Worm (Caenorhabditis elegans): Measurements from ENCODE around the gene gfl-1.

The gfl-1 gene

ce11 chrIV:11479095-11479494 is 42.0 kb upstream of the gfl-1 start, which contains the start of gene catp-8 (continued):
- TF ChIP-seq sea-2 (GFP tag; IDR thresholded peaks at IDR 0.05) (no peak), K11D2.4 (GFP tag; IDR thresholded peaks at IDR 0.05) (no peak), F57C9.4 (tag; optimal IDR thresholded peaks at IDR 0.05) (no peak), rpc-1 (optimal IDR thresholded peaks at IDR 0.05) (no peak), rpc-1 (tag; optimal IDR thresholded peaks at IDR 0.05) (no peak), snpc-3.4 (tag; optimal IDR thresholded peaks at IDR 0.05) (peak; percentile 20), T07F8.4 (tag; optimal IDR thresholded peaks at IDR 0.05) (no peak), hrde-1 (tag; optimal IDR thresholded peaks at IDR 0.05; ENCODE audit: borderline replicate concordance) (no peak), aptf-2 (GFP tag; conservative IDR thresholded peaks at IDR 0.05) (no peak), sdz-38 (tag; optimal IDR thresholded peaks at IDR 0.05) (no peak), F23B12.7 (tag; optimal IDR thresholded peaks at IDR 0.05; ENCODE audit: insufficient read depth) (no peak), T26A5.8 (tag; optimal IDR thresholded peaks at IDR 0.05) (no peak), nhr-179 (tag; optimal IDR thresholded peaks at IDR 0.05) (no peak), Y95B8A.8 (GFP tag; IDR thresholded peaks at IDR 0.05) (no peak), F22D6.2 (tag; optimal IDR thresholded peaks at IDR 0.05) (no peak), snpc-1.3 (tag; optimal IDR thresholded peaks at IDR 0.05; ENCODE audit: insufficient read depth) (no peak), F10E7.11 (tag; optimal IDR thresholded peaks at IDR 0.05) (no peak), nfya-1 (tag; optimal IDR thresholded peaks at IDR 0.05; ENCODE audit: borderline replicate concordance, insufficient read depth) (no peak), mel-28 (tag; optimal IDR thresholded peaks at IDR 0.05; ENCODE audit: borderline replicate concordance) (no peak), sptf-2 (GFP tag; optimal IDR thresholded peaks at IDR 0.05) (no peak), chd-7 (tag; optimal IDR thresholded peaks at IDR 0.05) (no peak), lir-1 (GFP tag; conservative IDR thresholded peaks at IDR 0.05) (no peak), hlh-12 (tag; optimal IDR thresholded peaks at IDR 0.05) (no peak), xnd-1 (tag; optimal IDR thresholded peaks at IDR 0.05) (no peak), hmg-1.2 (GFP tag; IDR thresholded peaks at IDR 0.05) (no peak; the same call in 1 of the 2 replicates), ceh-58 (GFP tag; IDR thresholded peaks at IDR 0.05) (no peak), B0035.1 (tag; optimal IDR thresholded peaks at IDR 0.05) (no peak), F37B4.10 (GFP tag; IDR thresholded peaks at IDR 0.05) (no peak), lag-1 (GFP tag; IDR thresholded peaks at IDR 0.05) (no peak), rcor-1 (GFP tag; IDR thresholded peaks at IDR 0.05) (no peak), ZK185.1 (tag; optimal IDR thresholded peaks at IDR 0.05; ENCODE audit: poor library complexity, severe bottlenecking) (no peak), aptf-3 (GFP tag; IDR thresholded peaks at IDR 0.05) (no peak), ztf-3 (GFP tag; optimal IDR thresholded peaks at IDR 0.05) (no peak), let-526 (GFP tag; IDR thresholded peaks at IDR 0.05) (no peak), tbp1 (GFP tag; optimal IDR thresholded peaks at IDR 0.05) (peak; percentile 6), somi-1 (GFP tag; optimal IDR thresholded peaks at IDR 0.05) (no peak), him-1 (tag; optimal IDR thresholded peaks at IDR 0.05) (no peak), C06A6.2 (GFP tag; conservative IDR thresholded peaks at IDR 0.05) (no peak), attf-6 (GFP tag; IDR thresholded peaks at IDR 0.05) (peak; percentile 8; the same call in 1 of the 2 replicates), fkh-3 (tag; optimal IDR thresholded peaks at IDR 0.05) (no peak), pha-4 (tag; optimal IDR thresholded peaks at IDR 0.05) (no peak), cebp-1 (GFP tag; IDR thresholded peaks at IDR 0.05) (no peak), cebp-1 (tag; optimal IDR thresholded peaks at IDR 0.05) (peak; percentile 25), madf-10 (tag; optimal IDR thresholded peaks at IDR 0.05) (no peak), hmg-20 (GFP tag; IDR thresholded peaks at IDR 0.05) (no peak), atf-7 (tag; optimal IDR thresholded peaks at IDR 0.05) (no peak), repo-1 (tag; optimal IDR thresholded peaks at IDR 0.05) (peak; percentile 29), nfya-2 (GFP tag; IDR thresholded peaks at IDR 0.05) (no peak), akir-1 (GFP tag; optimal IDR thresholded peaks at IDR 0.05) (no peak), Y79H2A.3 (GFP tag; conservative IDR thresholded peaks at IDR 0.05) (no peak)
